Worm (Caenorhabditis elegans): ENCODE data around the gene baz-2.

Gene baz-2

DNA sequence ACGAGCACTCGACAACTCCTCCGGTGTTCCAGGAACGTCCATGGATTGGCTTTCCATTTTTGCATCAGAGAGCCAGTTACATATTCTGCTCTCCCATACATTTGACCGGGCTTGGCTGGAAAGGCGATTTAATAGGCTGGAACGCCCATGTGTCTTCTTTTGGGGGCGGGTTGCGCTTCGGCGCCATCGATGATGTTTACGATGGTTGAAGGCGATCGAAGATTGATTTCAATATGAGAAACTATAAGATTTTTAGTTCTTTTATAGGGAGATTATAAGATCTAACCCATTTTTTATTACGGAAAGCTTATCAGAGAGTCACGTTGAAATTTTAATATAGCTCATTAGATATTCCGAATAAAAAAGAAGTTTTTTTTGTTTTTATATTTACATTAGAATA is 46.7 kb downstream of the baz-2 start, which contains the start of gene nsph-4.3:
Gene nsph-4.3 (minus strand): TSS at position 101 of the 400 bp plus-strand sequence.
- TF ChIP-seq hlh-17 (GFP tag; optimal IDR thresholded peaks at IDR 0.05; ENCODE audit: borderline replicate concordance), result no peak
- no peak for TF ChIP-seq efl-1 (optimal IDR thresholded peaks at IDR 0.05)
- no peak for TF ChIP-seq efl-1 (GFP tag; optimal IDR thresholded peaks at IDR 0.05 in 1 of 2)
- TF ChIP-seq grh-1 (GFP tag; IDR thresholded peaks at IDR 0.05), result no peak
- no peak for TF ChIP-seq ces-1 (GFP tag; optimal IDR thresholded peaks at IDR 0.05)
- TF ChIP-seq nhr-90 (tag; optimal IDR thresholded peaks at IDR 0.05; ENCODE audit: poor library complexity), result no peak
- TF ChIP-seq snu-23 (GFP tag; optimal IDR thresholded peaks at IDR 0.05), result no peak
- no peak for TF ChIP-seq unc-98 (GFP tag; IDR thresholded peaks at IDR 0.05)
- no peak for TF ChIP-seq zag-1 (tag; optimal IDR thresholded peaks at IDR 0.05)
- TF ChIP-seq swsn-7 (tag; optimal IDR thresholded peaks at IDR 0.05), result no peak
- TF ChIP-seq pqm-1 (tag; optimal IDR thresholded peaks at IDR 0.05), result no peak
- no peak for TF ChIP-seq alr-1 (tag; optimal IDR thresholded peaks at IDR 0.05; ENCODE audit: borderline replicate concordance)
- no peak for TF ChIP-seq nhr-47 (tag; optimal IDR thresholded peaks at IDR 0.05)
- TF ChIP-seq vab-15 (tag; optimal IDR thresholded peaks at IDR 0.05), result no peak
- TF ChIP-seq mep-1 (tag; optimal IDR thresholded peaks at IDR 0.05), result no peak
- no peak for TF ChIP-seq aly-2 (tag; optimal IDR thresholded peaks at IDR 0.05)
- no peak for TF ChIP-seq blmp-1 (tag; optimal IDR thresholded peaks at IDR 0.05)

DNA sequence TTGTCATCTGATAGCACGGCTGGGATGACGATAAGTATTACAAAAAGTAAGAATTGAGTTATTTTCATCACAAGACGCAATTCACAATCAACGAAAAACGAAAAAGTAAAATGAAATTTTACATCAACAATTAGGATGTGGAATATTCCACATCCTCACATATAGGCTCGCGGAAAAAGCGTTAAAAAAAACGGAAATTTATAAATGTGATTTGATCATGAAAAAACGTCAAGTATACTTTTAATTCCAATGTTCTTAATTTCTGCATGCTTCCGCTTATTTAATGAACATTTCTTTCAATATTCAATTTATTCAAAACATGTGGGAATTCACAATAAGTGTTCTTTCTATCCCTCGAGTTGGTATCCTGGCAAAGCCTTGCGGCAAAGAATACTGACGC is 47.6 kb downstream of the baz-2 start, which contains the start of gene T04A6.3:
Gene T04A6.3 (minus strand): TSS at position 101 of the 400 bp plus-strand sequence.
- TF ChIP-seq lsy-2 (tag; optimal IDR thresholded peaks at IDR 0.05) (no peak), sup-37 (GFP tag; optimal IDR thresholded peaks at IDR 0.05) (no peak), pag-3 (tag; optimal IDR thresholded peaks at IDR 0.05; ENCODE audit: borderline replicate concordance, insufficient read depth) (no peak), sox-4 (tag; optimal IDR thresholded peaks at IDR 0.05) (no peak), efl-3 (GFP tag; optimal IDR thresholded peaks at IDR 0.05) (no peak), ama-1 (optimal IDR thresholded peaks at IDR 0.05) (no peak), nhr-85 (tag) (no peak), tbx-2 (tag; optimal IDR thresholded peaks at IDR 0.05) (no peak), ceh-8 (GFP tag; optimal IDR thresholded peaks at IDR 0.05) (no peak), xbp-1 (tag; optimal IDR thresholded peaks at IDR 0.05) (no peak), mab-9 (GFP tag; IDR thresholded peaks at IDR 0.05) (no peak)

Data from whole organism, L1 larva.